Worm (Caenorhabditis elegans): Measurements from ENCODE around the gene T05B4.10.

DNA sequence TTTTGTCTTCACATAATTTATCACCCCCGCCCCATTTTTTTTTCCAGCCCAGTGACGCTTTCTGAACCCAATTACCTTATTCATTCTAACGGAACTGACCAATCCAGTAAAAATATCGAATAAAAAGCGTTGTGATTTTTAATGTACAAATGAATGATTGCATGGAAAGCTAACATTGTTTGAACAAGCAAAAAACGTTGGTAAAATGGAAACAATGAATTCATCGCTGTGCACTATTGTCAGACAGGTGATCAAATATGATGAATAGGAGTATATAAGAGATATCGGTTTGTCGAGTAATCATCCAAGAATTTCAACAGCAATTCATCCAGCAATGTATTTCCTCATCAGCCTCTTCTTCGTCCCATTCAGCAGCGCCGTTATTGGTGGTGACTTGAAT lies 9.1 kb upstream of the T05B4.10 start, which contains the start of gene phat-4:
- no peak for TF ChIP-seq unc-39 (tag; optimal IDR thresholded peaks at IDR 0.05)
- TF ChIP-seq ztf-11 (tag; optimal IDR thresholded peaks at IDR 0.05), result no peak
